Fruit fly (Drosophila melanogaster) whole organism: ENCODE results near the gene CheB98a.

Experiments used
- CG8478 ChIP-seq: fragments of >200 bp; optimal IDR thresholded peaks from 2 replicates; lab custom pipeline; 2018; ENCODE audit warnings: inconsistent platforms
- Dll ChIP-seq: fragments of >200 bp; optimal IDR thresholded peaks from 2 replicates; lab custom pipeline; 2017
- EcR ChIP-seq, 2 experiments: fragments of >200 bp; optimal IDR thresholded peaks; 2 replicates each; lab custom pipeline; 2017; ENCODE audit warnings: missing biosample characterization in 2 of 2, missing genetic modification characterization in 2 of 2, missing genetic modification reagents in 2 of 2
- pan ChIP-seq: fragments of >200 bp; optimal IDR thresholded peaks from 2 replicates; lab custom pipeline; 2017
- psq ChIP-seq: fragments of >200 bp; optimal IDR thresholded peaks from 2 replicates; lab custom pipeline; 2017
- usp ChIP-seq: fragments of >200 bp; optimal IDR thresholded peaks from 2 replicates; lab custom pipeline; 2017; ENCODE audit warnings: missing biosample characterization, missing genetic modification characterization, mixed read lengths

The CheB98a gene

dm6 chr3R:28827222-28827621 lies 20.7 kb downstream of the CheB98a start:
- no peak for TF ChIP-seq psq
- TF ChIP-seq usp: no peak
- TF ChIP-seq EcR (GFP tag; optimal IDR thresholded peaks at IDR 0.05; lab: Kevin White, UChicago): no peak
- no peak for TF ChIP-seq Dll (lab: Kevin White, UChicago)
- no peak for TF ChIP-seq pan (lab: Kevin White, UChicago)
- TF ChIP-seq CG8478: no peak

dm6 chr3R:28829328-28829916 lies 22.9 kb downstream of the CheB98a start:
- TF ChIP-seq usp (no peak), EcR (GFP tag; optimal IDR thresholded peaks at IDR 0.05; lab: Kevin White, UChicago) (no peak), CG8478 (no peak), Dll (lab: Kevin White, UChicago) (no peak), pan (lab: Kevin White, UChicago) (no peak), psq (no peak)

- TF ChIP-seq Dll (lab: Kevin White, UChicago) (no peak), CG8478 (no peak), EcR (GFP tag; optimal IDR thresholded peaks at IDR 0.05; lab: Kevin White, UChicago) (no peak), usp (no peak), psq (no peak), pan (lab: Kevin White, UChicago) (no peak)
Measured at dm6 chr3R:28830746-28831145, 24.2 kb downstream of the CheB98a start.

- TF ChIP-seq pan (lab: Kevin White, UChicago) (no peak), EcR (GFP tag; optimal IDR thresholded peaks at IDR 0.05; lab: Kevin White, UChicago) (no peak), Dll (lab: Kevin White, UChicago) (no peak), usp (no peak), CG8478 (no peak), psq (no peak)
Measured at dm6 chr3R:28831172-28831571, 24.7 kb downstream of the CheB98a start.

- TF ChIP-seq CG8478 (no peak), pan (lab: Kevin White, UChicago) (no peak), usp (no peak), psq (no peak), EcR (GFP tag; optimal IDR thresholded peaks at IDR 0.05; lab: Kevin White, UChicago) (no peak)
Measured at dm6 chr3R:28831626-28832267, 25.2 kb downstream of the CheB98a start, which contains the start of gene WASp. Gene WASp, minus strand, starts transcription at chr3R:28832024.

dm6 chr3R:28840620-28841019 lies 34.1 kb downstream of the CheB98a start:
- TF ChIP-seq CG8478 (no peak), pan (lab: Kevin White, UChicago) (no peak), Dll (lab: Kevin White, UChicago) (no peak), usp (no peak), EcR (GFP tag; optimal IDR thresholded peaks at IDR 0.05; lab: Kevin White, UChicago) (no peak), psq (no peak)

- no peak for TF ChIP-seq psq
- no peak for TF ChIP-seq usp
- TF ChIP-seq CG8478: no peak
- TF ChIP-seq EcR (GFP tag; optimal IDR thresholded peaks at IDR 0.05; lab: Kevin White, UChicago): no peak
- TF ChIP-seq pan (lab: Kevin White, UChicago): no peak
Measured at dm6 chr3R:28841968-28842367, 35.5 kb downstream of the CheB98a start.

dm6 chr3R:28842431-28842830 lies 35.9 kb downstream of the CheB98a start:
- TF ChIP-seq pan (lab: Kevin White, UChicago) (no peak), usp (no peak), CG8478 (no peak), EcR (GFP tag; optimal IDR thresholded peaks at IDR 0.05; lab: Kevin White, UChicago) (no peak), psq (no peak), Dll (lab: Kevin White, UChicago) (no peak)

- TF ChIP-seq psq: no peak
- TF ChIP-seq usp: no peak
- TF ChIP-seq pan (lab: Kevin White, UChicago): no peak
- no peak for TF ChIP-seq EcR (GFP tag; optimal IDR thresholded peaks at IDR 0.05; lab: Kevin White, UChicago)
- no peak for TF ChIP-seq CG8478
- TF ChIP-seq Dll (lab: Kevin White, UChicago): no peak
Measured at dm6 chr3R:28843776-28844610, 37.5 kb downstream of the CheB98a start.

- TF ChIP-seq Dll (lab: Kevin White, UChicago) (no peak), pan (lab: Kevin White, UChicago) (no peak), EcR (GFP tag; optimal IDR thresholded peaks at IDR 0.05; lab: Kevin White, UChicago) (no peak), usp (no peak), CG8478 (no peak), psq (no peak)
Measured at dm6 chr3R:28844611-28845376, 38.3 kb downstream of the CheB98a start, which contains the start of the genes Apc and spg. Gene Apc, minus strand, starts transcription at chr3R:28844748. Gene spg, plus strand, starts transcription at chr3R:28845270.

dm6 chr3R:28845377-28845876 lies 38.9 kb downstream of the CheB98a start:
- TF ChIP-seq CG8478: no peak
- no peak for TF ChIP-seq psq
- no peak for TF ChIP-seq usp
- TF ChIP-seq pan (lab: Kevin White, UChicago): no peak
- TF ChIP-seq EcR (GFP tag; optimal IDR thresholded peaks at IDR 0.05; lab: Kevin White, UChicago): no peak
- TF ChIP-seq Dll (lab: Kevin White, UChicago): no peak
